Fruit fly (Drosophila melanogaster) whole organism, adult: ENCODE measurements around the gene mRpL27.

ENCODE experiments used
- CG11617 ChIP-seq: fragments of 200-800 bp; sonication (Bioruptor generic); optimal IDR thresholded peaks from 2 replicates; lab custom pipeline; 2017; ENCODE audit warnings: mild to moderate bottlenecking, missing biosample characterization, missing genetic modification reagents, missing genetic modification characterization
- CG12768 ChIP-seq: fragments of 200-800 bp; sonication (Bioruptor generic); optimal IDR thresholded peaks from 2 replicates; lab custom pipeline; 2017; ENCODE audit warnings: missing biosample characterization, missing genetic modification characterization, mild to moderate bottlenecking, moderate library complexity, missing genetic modification reagents
- CG14711 ChIP-seq: fragments of 200-800 bp; sonication (Bioruptor generic); optimal IDR thresholded peaks from 2 replicates; lab custom pipeline; 2018; ENCODE audit warnings: missing biosample characterization, mild to moderate bottlenecking, missing genetic modification characterization, moderate library complexity
- CG1620 ChIP-seq: fragments of 200-800 bp; sonication (Bioruptor generic); optimal IDR thresholded peaks from 2 replicates; lab custom pipeline; 2016; ENCODE audit warnings: missing biosample characterization, missing genetic modification characterization
- CG33017 ChIP-seq: fragments of 200-800 bp; sonication (Bioruptor generic); optimal IDR thresholded peaks from 2 replicates; lab custom pipeline; 2018; ENCODE audit warnings: missing biosample characterization, mild to moderate bottlenecking, missing genetic modification characterization, moderate library complexity
- CG5204 ChIP-seq: fragments of 200-800 bp; sonication (Bioruptor generic); optimal IDR thresholded peaks from 2 replicates; lab custom pipeline; 2016; ENCODE audit warnings: missing biosample characterization, missing genetic modification characterization
- CG7045 ChIP-seq: fragments of 200-800 bp; sonication (Bioruptor generic); optimal IDR thresholded peaks from 2 replicates; lab custom pipeline; 2017; ENCODE audit warnings: missing biosample characterization, mild to moderate bottlenecking, missing genetic modification characterization
- CG7101 ChIP-seq: fragments of 200-800 bp; sonication (Bioruptor generic); optimal IDR thresholded peaks from 2 replicates; lab custom pipeline; 2018; ENCODE audit warnings: missing biosample characterization, mild to moderate bottlenecking, missing genetic modification characterization, moderate library complexity
- Clk ChIP-seq: fragments of 200-800 bp; sonication (Bioruptor generic); optimal IDR thresholded peaks from 2 replicates; lab custom pipeline; 2017; ENCODE audit warnings: missing biosample characterization, missing genetic modification characterization
- Crg-1 ChIP-seq: fragments of 200-800 bp; sonication (Bioruptor generic); optimal IDR thresholded peaks from 2 replicates; lab custom pipeline; 2016; ENCODE audit warnings: missing biosample characterization, missing genetic modification characterization
- Hr96 ChIP-seq: fragments of 200-800 bp; sonication (Bioruptor generic); optimal IDR thresholded peaks from 2 replicates; lab custom pipeline; 2016; ENCODE audit warnings: missing biosample characterization, missing genetic modification characterization
- Mnt ChIP-seq: fragments of 200-800 bp; sonication (Bioruptor generic); optimal IDR thresholded peaks from 2 replicates; lab custom pipeline; 2016; ENCODE audit warnings: missing biosample characterization, mild to moderate bottlenecking, missing genetic modification characterization
- bab1 ChIP-seq: fragments of 200-800 bp; sonication (Bioruptor generic); optimal IDR thresholded peaks from 3 replicates; lab custom pipeline; 2019; ENCODE audit warnings: missing biosample characterization, mild to moderate bottlenecking, missing genetic modification characterization, moderate library complexity
- cic ChIP-seq: fragments of 200-800 bp; sonication (Bioruptor generic); optimal IDR thresholded peaks from 2 replicates; lab custom pipeline; 2017; ENCODE audit warnings: missing biosample characterization, mild to moderate bottlenecking, missing genetic modification characterization, moderate library complexity
- cnc ChIP-seq, 2 experiments: fragments of >200 bp; optimal IDR thresholded peaks; 2 replicates each; lab custom pipeline; 2017
- kay ChIP-seq: fragments of 200-800 bp; sonication (Bioruptor generic); peaks from one replicate; lab custom pipeline; 2016; ENCODE audit warnings: missing biosample characterization, missing genetic modification characterization, borderline replicate concordance
- ovo ChIP-seq: fragments of 200-800 bp; sonication (Bioruptor generic); optimal IDR thresholded peaks from 2 replicates; lab custom pipeline; 2016; ENCODE audit warnings: missing biosample characterization, missing genetic modification characterization
- pad ChIP-seq: fragments of 200-800 bp; sonication (Bioruptor generic); optimal IDR thresholded peaks from 3 replicates; lab custom pipeline; 2017; ENCODE audit warnings: missing biosample characterization, missing genetic modification characterization, mild to moderate bottlenecking, moderate library complexity, missing genetic modification reagents
- tj ChIP-seq: fragments of 200-800 bp; sonication (Bioruptor generic); optimal IDR thresholded peaks from 3 replicates; lab custom pipeline; 2017; ENCODE audit warnings: missing biosample characterization, mild to moderate bottlenecking, missing genetic modification characterization, moderate library complexity
- toe ChIP-seq: fragments of 200-800 bp; sonication (Bioruptor generic); optimal IDR thresholded peaks from 2 replicates; lab custom pipeline; 2016; ENCODE audit warnings: missing biosample characterization, missing genetic modification characterization

Gene mRpL27

DNA sequence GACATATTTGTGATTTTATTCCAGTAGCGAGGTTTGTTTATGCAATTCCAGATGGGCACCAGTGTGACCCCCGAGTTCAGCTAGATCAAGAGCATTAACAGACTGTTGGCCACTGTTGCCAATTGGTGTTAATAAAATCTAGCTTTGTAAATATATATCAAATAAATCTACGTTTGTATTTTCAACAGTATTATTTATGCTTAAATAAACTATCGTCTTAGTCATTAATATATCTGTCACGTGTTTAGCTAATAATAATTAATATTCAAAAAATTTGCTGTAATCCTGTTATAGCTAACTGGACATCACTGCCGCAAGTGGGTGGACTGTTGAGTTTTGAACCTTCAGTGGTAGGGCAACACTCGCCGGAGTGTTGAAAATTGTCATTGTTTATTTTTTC lies at the start of gene mRpL27, which contains the start of gene CG15435:
Gene mRpL27 (minus strand): TSS at position 96 of the 400 bp plus-strand sequence.
Gene CG15435 (plus strand): TSS at position 187 of the 400 bp plus-strand sequence.
- TF ChIP-seq toe (GFP tag; lab: Kevin White, UChicago) (peak; percentile 61), pad (GFP tag; lab: Kevin White, UChicago) (peak; percentile 31), CG33017 (tag; lab: Kevin White, UChicago) (peak; percentile 2), cnc (optimal IDR thresholded peaks at IDR 0.05; lab: Kevin White, UChicago) (no peak), Crg-1 (GFP tag; lab: Kevin White, UChicago) (no peak), kay (GFP tag; lab: Kevin White, UChicago) (no peak), CG1620 (GFP tag; lab: Kevin White, UChicago) (peak; percentile 50), CG5204 (GFP tag; lab: Kevin White, UChicago) (no peak), bab1 (GFP tag; lab: Kevin White, UChicago) (peak; percentile 49), Mnt (GFP tag; lab: Kevin White, UChicago) (peak; percentile 66), CG12768 (GFP tag; lab: Kevin White, UChicago) (peak; percentile 74), CG11617 (GFP tag; lab: Kevin White, UChicago) (peak; percentile 42), ovo (GFP tag; lab: Kevin White, UChicago) (no peak), Clk (no peak), cic (GFP tag; lab: Kevin White, UChicago) (peak; percentile 20), tj (peak; percentile 10), CG7045 (GFP tag; lab: Kevin White, UChicago) (peak; percentile 26), CG7101 (tag; lab: Kevin White, UChicago) (peak; percentile 41), Hr96 (GFP tag; lab: Kevin White, UChicago) (peak; percentile 54), CG14711 (tag; lab: Kevin White, UChicago) (peak; percentile 81)

DNA sequence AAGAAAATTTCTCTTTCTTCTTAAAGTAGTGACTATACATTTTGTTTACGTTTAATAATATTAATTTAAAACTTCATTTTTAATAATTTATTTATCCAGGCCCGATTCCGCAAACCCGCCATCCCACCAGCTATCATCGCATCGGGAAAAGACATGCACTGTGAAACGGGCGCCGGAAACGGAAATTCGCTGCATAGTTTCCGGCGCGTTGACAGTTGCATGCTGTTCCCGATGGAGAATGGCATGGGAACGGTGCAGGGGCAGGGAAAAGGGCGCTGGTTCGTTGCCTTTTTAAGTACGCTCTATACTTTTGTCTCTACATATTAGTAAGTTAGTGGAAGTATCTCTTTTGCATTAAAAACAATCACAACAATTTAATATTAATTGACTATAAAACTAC lies 18.5 kb upstream of the mRpL27 start:
- no peak for TF ChIP-seq ovo (GFP tag; lab: Kevin White, UChicago)
- TF ChIP-seq Clk, result no peak
- no peak for TF ChIP-seq toe (GFP tag; lab: Kevin White, UChicago)
- TF ChIP-seq pad (GFP tag; lab: Kevin White, UChicago), result no peak
- no peak for TF ChIP-seq CG14711 (tag; lab: Kevin White, UChicago)
- TF ChIP-seq CG33017 (tag; lab: Kevin White, UChicago), result no peak
- TF ChIP-seq CG11617 (GFP tag; lab: Kevin White, UChicago), result no peak
- no peak for TF ChIP-seq CG1620 (GFP tag; lab: Kevin White, UChicago)
- no peak for TF ChIP-seq CG7101 (tag; lab: Kevin White, UChicago)
- no peak for TF ChIP-seq CG12768 (GFP tag; lab: Kevin White, UChicago)
- no peak for TF ChIP-seq CG7045 (GFP tag; lab: Kevin White, UChicago)
- no peak for TF ChIP-seq Hr96 (GFP tag; lab: Kevin White, UChicago)
- no peak for TF ChIP-seq cnc (optimal IDR thresholded peaks at IDR 0.05; lab: Kevin White, UChicago)
- TF ChIP-seq kay (GFP tag; lab: Kevin White, UChicago), result no peak
- TF ChIP-seq Mnt (GFP tag; lab: Kevin White, UChicago), result no peak
- TF ChIP-seq Crg-1 (GFP tag; lab: Kevin White, UChicago), result no peak
- no peak for TF ChIP-seq bab1 (GFP tag; lab: Kevin White, UChicago)

- peak; percentile 1 for TF ChIP-seq Mnt (GFP tag; lab: Kevin White, UChicago)
- no peak for TF ChIP-seq bab1 (GFP tag; lab: Kevin White, UChicago)
These were observed 17.3 kb upstream of the mRpL27 start, which contains the start of gene ine for dm6 chr2L:4476672-4477273. TSS of gene ine (minus strand) at chr2L:4477022.

DNA sequence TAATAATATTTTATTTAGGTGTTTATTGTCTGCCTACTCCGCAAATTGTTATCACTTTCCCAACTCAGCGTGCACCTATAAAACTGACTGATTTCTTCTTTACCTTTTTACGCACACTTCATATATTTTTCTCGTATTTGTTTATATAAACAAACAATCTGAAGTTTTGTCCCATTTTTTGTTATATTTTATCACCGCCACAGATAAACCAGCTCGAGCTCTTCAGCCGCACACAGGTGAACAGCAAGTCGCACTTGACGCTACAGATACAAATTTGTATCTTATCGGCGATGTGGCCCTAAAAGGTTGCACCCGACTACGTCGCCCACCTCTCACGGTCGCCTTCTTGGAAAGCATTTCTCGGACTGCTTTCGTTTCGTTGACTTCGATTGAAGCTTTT lies 16.0 kb upstream of the mRpL27 start:
- TF ChIP-seq CG11617 (GFP tag; lab: Kevin White, UChicago) (peak; percentile 7), cic (GFP tag; lab: Kevin White, UChicago) (peak; percentile 21), CG12768 (GFP tag; lab: Kevin White, UChicago) (peak; percentile 8), toe (GFP tag; lab: Kevin White, UChicago) (no peak)

DNA sequence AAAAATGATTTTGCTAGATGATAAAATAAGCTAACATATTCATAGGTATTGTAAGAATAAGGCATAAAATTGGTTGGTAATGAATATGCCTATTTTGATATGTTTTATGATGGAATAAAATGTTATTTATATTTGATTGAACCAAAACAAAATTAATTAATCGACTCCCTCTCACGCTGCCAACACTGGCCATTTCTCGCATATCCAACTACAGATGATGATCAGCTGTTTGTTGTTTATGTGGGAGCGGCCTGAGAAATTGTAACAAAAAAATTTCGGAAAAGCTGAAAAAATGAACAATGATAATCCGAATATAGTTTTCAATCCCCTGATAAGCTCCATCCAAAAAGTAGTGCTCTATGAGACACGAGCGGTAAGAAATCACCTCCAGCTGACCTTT lies 5.5 kb upstream of the mRpL27 start, which contains the start of gene FIG4:
Gene FIG4 (plus strand): TSS at position 229 of the 400 bp plus-strand sequence.
- TF ChIP-seq bab1 (GFP tag; lab: Kevin White, UChicago) (peak; percentile 59), tj (no peak)

- TF ChIP-seq CG11617 (GFP tag; lab: Kevin White, UChicago) (no peak), bab1 (GFP tag; lab: Kevin White, UChicago) (no peak), cnc (optimal IDR thresholded peaks at IDR 0.05; lab: Kevin White, UChicago) (no peak), CG14711 (tag; lab: Kevin White, UChicago) (no peak), Crg-1 (GFP tag; lab: Kevin White, UChicago) (peak; percentile 34)
These were observed 3.9 kb upstream of the mRpL27 start, which contains the start of the genes CG15443 and Paris for dm6 chr2L:4463323-4463722. TSS of gene CG15443 (minus strand) at chr2L:4463447. TSS of gene Paris (plus strand) at chr2L:4463611.
